Worm (Caenorhabditis elegans) whole organism, early embryonic: ENCODE data around the gene srbc-42.
"Not testable (repeated sequence)": the region's sequence is repeated elsewhere in the genome, so short reads cannot be mapped to it uniquely, and the experiment has no call there.

ENCODE experiments used
- B0310.2 ChIP-seq: sonication (generic microtip); optimal IDR thresholded peaks from 2 replicates; lab custom pipeline; 2016; ENCODE audit warnings: mild to moderate bottlenecking, missing genetic modification characterization, missing compliant biosample characterization
- F13C5.2 ChIP-seq: sonication (generic microtip); optimal IDR thresholded peaks from 2 replicates; lab custom pipeline; 2017; ENCODE audit warnings: mild to moderate bottlenecking, missing genetic modification characterization, inconsistent platforms, missing compliant biosample characterization
- aly-1 ChIP-seq: sonication (generic microtip); optimal IDR thresholded peaks from 2 replicates; lab custom pipeline; 2016; ENCODE audit warnings: missing genetic modification characterization, missing compliant biosample characterization
- ama-1 ChIP-seq: fragments of 150-350 bp; optimal IDR thresholded peaks from 2 replicates; lab custom pipeline; 2014
- ceh-13 ChIP-seq: fragments of 200-800 bp; sonication (Bioruptor generic); optimal IDR thresholded peaks from 2 replicates; lab custom pipeline; 2018; ENCODE audit warnings: mild to moderate bottlenecking, missing genetic modification characterization, missing compliant biosample characterization
- ceh-36 ChIP-seq: sonication (generic microtip); optimal IDR thresholded peaks from 2 replicates; lab custom pipeline; 2016; ENCODE audit warnings: missing genetic modification characterization, inconsistent platforms, missing compliant biosample characterization
- ets-7 ChIP-seq: sonication (generic microtip); optimal IDR thresholded peaks from 2 replicates; lab custom pipeline; 2016; ENCODE audit warnings: missing genotype, missing genetic modification characterization, missing compliant biosample characterization
- flt-1 ChIP-seq: fragments of 200-800 bp; sonication (Bioruptor generic); IDR thresholded peaks from 2 replicates; pipeline ENCODE4 v1.3.6; 2022; ENCODE audit warnings: missing genetic modification characterization, missing compliant biosample characterization
- hmbx-1 ChIP-seq: sonication (generic microtip); optimal IDR thresholded peaks from 2 replicates; lab custom pipeline; 2016; ENCODE audit warnings: mild to moderate bottlenecking, missing genetic modification characterization, missing compliant biosample characterization
- hmg-4 ChIP-seq: fragments of 200-800 bp; sonication (Bioruptor generic); optimal IDR thresholded peaks from 2 replicates; lab custom pipeline; 2018; ENCODE audit warnings: mild to moderate bottlenecking, missing genetic modification characterization, missing compliant biosample characterization
- hnd-1 ChIP-seq: sonication (generic microtip); optimal IDR thresholded peaks from 2 replicates; lab custom pipeline; 2016; ENCODE audit warnings: missing genetic modification characterization, missing compliant biosample characterization
- pes-1 ChIP-seq: fragments of 200-800 bp; sonication (Bioruptor generic); IDR thresholded peaks from 2 replicates; pipeline ENCODE4 v1.3.6; 2022; ENCODE audit warnings: missing genetic modification reagents, missing genetic modification characterization, missing compliant biosample characterization
- scrt-1 ChIP-seq: fragments of 200-800 bp; sonication (Bioruptor generic); IDR thresholded peaks from 2 replicates; pipeline ENCODE4 v1.3.6; 2022; ENCODE audit warnings: missing genetic modification characterization, missing compliant biosample characterization
- sea-1 ChIP-seq: fragments of 200-800 bp; sonication (Bioruptor generic); conservative IDR thresholded peaks from 2 replicates; pipeline ENCODE4 v1.3.6; 2022; ENCODE audit warnings: missing genetic modification characterization, missing compliant biosample characterization
- tbx-11 ChIP-seq: fragments of 200-800 bp; sonication (Bioruptor generic); IDR thresholded peaks from 2 replicates; pipeline ENCODE4 v1.3.6; 2022; ENCODE audit warnings: missing genetic modification characterization, missing compliant biosample characterization
- tbx-37 ChIP-seq: fragments of 200-800 bp; sonication (Bioruptor generic); conservative IDR thresholded peaks from 2 replicates; pipeline ENCODE4 v1.3.6; 2022; ENCODE audit warnings: missing genetic modification reagents, missing genetic modification characterization, missing compliant biosample characterization
- tra-4 ChIP-seq: sonication (generic microtip); optimal IDR thresholded peaks from 2 replicates; lab custom pipeline; 2017; ENCODE audit warnings: missing genetic modification characterization, missing compliant biosample characterization

Gene srbc-42

ce11 chrV:2149432-2149831 lies 41.6 kb downstream of the srbc-42 start, which contains the start of gene C45H4.21:
C45H4.21 (minus strand) TSS chrV:2149532.
- TF ChIP-seq tbx-37 (no peak), sea-1 (GFP tag; lab: Robert Waterston, UW) (no peak), aly-1 (no peak), tra-4 (no peak), ets-7 (tag; lab: Kevin White, UChicago) (no peak), B0310.2 (tag; lab: Kevin White, UChicago) (no peak), flt-1 (no peak), tbx-11 (GFP tag; lab: Robert Waterston, UW) (no peak), ceh-13 (no peak), hmbx-1 (tag; lab: Kevin White, UChicago) (no peak), F13C5.2 (tag; lab: Kevin White, UChicago) (no peak), scrt-1 (GFP tag; lab: Robert Waterston, UW) (no peak)

ce11 chrV:2146795-2147194 lies 44.2 kb downstream of the srbc-42 start, which contains the start of gene srbc-20:
srbc-20 (plus strand) TSS chrV:2147095.
- TF ChIP-seq hmbx-1 (tag; lab: Kevin White, UChicago) (no peak), B0310.2 (tag; lab: Kevin White, UChicago) (no peak), tbx-11 (GFP tag; lab: Robert Waterston, UW) (no peak), sea-1 (GFP tag; lab: Robert Waterston, UW) (no peak), aly-1 (no peak), tra-4 (no peak), flt-1 (no peak), hmg-4 (GFP tag; lab: Kevin White, UChicago) (no peak), ama-1 (lab: Kevin White, UChicago) (no peak), scrt-1 (GFP tag; lab: Robert Waterston, UW) (no peak), pes-1 (GFP tag; lab: Robert Waterston, UW) (no peak)

ce11 chrV:2146044-2146443 lies 45.0 kb downstream of the srbc-42 start, which contains the start of gene str-52:
str-52 (minus strand) TSS chrV:2146144.
- TF ChIP-seq F13C5.2 (tag; lab: Kevin White, UChicago), result no peak
- TF ChIP-seq hmg-4 (GFP tag; lab: Kevin White, UChicago), result no peak
- no peak for TF ChIP-seq ama-1 (lab: Kevin White, UChicago)
- no peak for TF ChIP-seq B0310.2 (tag; lab: Kevin White, UChicago)
- TF ChIP-seq aly-1, result no peak
- no peak for TF ChIP-seq flt-1
- no peak for TF ChIP-seq ceh-36 (tag; lab: Kevin White, UChicago)
- TF ChIP-seq sea-1 (GFP tag; lab: Robert Waterston, UW), result no peak
- TF ChIP-seq ets-7 (tag; lab: Kevin White, UChicago), result no peak

ce11 chrV:2144408-2144807 lies 46.6 kb downstream of the srbc-42 start, which contains the start of gene F22F7.12:
F22F7.12 (minus strand) TSS chrV:2144508.
- not testable (repeated sequence) for TF ChIP-seq F13C5.2 (tag; lab: Kevin White, UChicago); ets-7 (tag; lab: Kevin White, UChicago); ama-1 (lab: Kevin White, UChicago)

- TF ChIP-seq ceh-36 (tag; lab: Kevin White, UChicago) (no peak), hnd-1 (tag; lab: Kevin White, UChicago) (no peak), flt-1 (no peak), scrt-1 (GFP tag; lab: Robert Waterston, UW) (no peak), B0310.2 (tag; lab: Kevin White, UChicago) (no peak), aly-1 (no peak), tbx-37 (no peak), pes-1 (GFP tag; lab: Robert Waterston, UW) (no peak), F13C5.2 (tag; lab: Kevin White, UChicago) (no peak), hmg-4 (GFP tag; lab: Kevin White, UChicago) (no peak), ets-7 (tag; lab: Kevin White, UChicago) (no peak), tra-4 (no peak), tbx-11 (GFP tag; lab: Robert Waterston, UW) (no peak), sea-1 (GFP tag; lab: Robert Waterston, UW) (no peak), hmbx-1 (tag; lab: Kevin White, UChicago) (no peak), ama-1 (lab: Kevin White, UChicago) (no peak)
Measured at ce11 chrV:2139918-2140317, 51.1 kb downstream of the srbc-42 start, which contains the start of gene F22F7.7. F22F7.7 (minus strand) TSS chrV:2140042.
